Fruit fly (Drosophila melanogaster) whole organism, embryonic: ENCODE results near the gene CG43062.

Source experiments
- Awh ChIP-seq: fragments of 200-800 bp; sonication (Bioruptor generic); IDR thresholded peaks from 2 replicates; pipeline ENCODE4, ENCODE4 v1.3.6; 2022; ENCODE audit warnings: missing biosample characterization, missing genetic modification characterization
- CG10366 ChIP-seq: fragments of 200-800 bp; sonication (Bioruptor generic); IDR thresholded peaks from 2 replicates; pipeline ENCODE4 v1.3.6; 2022; ENCODE audit warnings: missing biosample characterization, missing genetic modification characterization
- CG10959 ChIP-seq: fragments of 200-800 bp; sonication (Bioruptor generic); IDR thresholded peaks from 2 replicates; pipeline ENCODE4 v1.3.6; 2022; ENCODE audit warnings: missing biosample characterization, missing genetic modification characterization
- CG10979 ChIP-seq: fragments of 200-800 bp; sonication (Bioruptor generic); optimal IDR thresholded peaks from 2 replicates; lab custom pipeline; 2018; ENCODE audit warnings: missing biosample characterization, mild to moderate bottlenecking, missing genetic modification characterization, moderate library complexity
- CG11093 ChIP-seq: fragments of 200-800 bp; sonication (Bioruptor generic); IDR thresholded peaks from 3 replicates; pipeline ENCODE4 v1.3.6; 2022; ENCODE audit warnings: missing biosample characterization, missing genetic modification characterization
- CG11695 ChIP-seq: fragments of 200-800 bp; sonication (Bioruptor generic); IDR thresholded peaks from 3 replicates; pipeline ENCODE4 v1.3.6; 2022; ENCODE audit warnings: missing biosample characterization, missing genetic modification characterization
- CG1233 ChIP-seq: fragments of 200-800 bp; sonication (Bioruptor generic); optimal IDR thresholded peaks from 4 replicates; lab custom pipeline; 2018; ENCODE audit warnings: missing biosample characterization, mild to moderate bottlenecking, missing genetic modification characterization
- CG14860 ChIP-seq: fragments of 200-800 bp; sonication (Bioruptor generic); IDR thresholded peaks from 3 replicates; pipeline ENCODE4 v1.3.6; 2022; ENCODE audit warnings: missing biosample characterization, missing genetic modification characterization; ENCODE audit not compliant: partially characterized antibody
- CG17359 ChIP-seq: fragments of 200-800 bp; sonication (Bioruptor generic); optimal IDR thresholded peaks from 3 replicates; lab custom pipeline; 2018; ENCODE audit warnings: missing biosample characterization, mild to moderate bottlenecking, missing genetic modification characterization, moderate library complexity
- CG17829 ChIP-seq: fragments of 200-800 bp; optimal IDR thresholded peaks from 2 replicates; lab custom pipeline; 2019; ENCODE audit warnings: missing biosample characterization, mild to moderate bottlenecking, missing genetic modification characterization, moderate library complexity
- CG30431 ChIP-seq: fragments of 200-800 bp; sonication (Bioruptor generic); optimal IDR thresholded peaks from 2 replicates; lab custom pipeline; 2017; ENCODE audit warnings: missing biosample characterization, missing genetic modification characterization
- CG31388 ChIP-seq: fragments of 200-800 bp; sonication (Bioruptor generic); optimal IDR thresholded peaks from 2 replicates; lab custom pipeline; 2016; ENCODE audit warnings: missing biosample characterization, missing genetic modification characterization
- CG3407 ChIP-seq: fragments of 200-800 bp; sonication (Bioruptor generic); optimal IDR thresholded peaks from 2 replicates; lab custom pipeline; 2018; ENCODE audit warnings: missing biosample characterization, mild to moderate bottlenecking, missing genetic modification characterization
- CG34224 ChIP-seq: fragments of 200-800 bp; sonication (Bioruptor generic); IDR thresholded peaks from 3 replicates; pipeline ENCODE4 v1.3.6; 2022; ENCODE audit warnings: missing biosample characterization, missing genetic modification characterization; ENCODE audit not compliant: partially characterized antibody
- CG4707 ChIP-seq: fragments of 200-800 bp; sonication (Bioruptor generic); optimal IDR thresholded peaks from 2 replicates; lab custom pipeline; 2018; ENCODE audit warnings: missing biosample characterization, mild to moderate bottlenecking, missing genetic modification characterization, moderate library complexity
- CG6689 ChIP-seq: fragments of 200-800 bp; sonication (Bioruptor generic); IDR thresholded peaks from 2 replicates; pipeline ENCODE4 v1.3.6; 2022; ENCODE audit warnings: missing biosample characterization, missing genetic modification characterization
- CG8281 ChIP-seq: fragments of 200-800 bp; sonication (Bioruptor generic); optimal IDR thresholded peaks from 2 replicates; lab custom pipeline; 2018; ENCODE audit warnings: missing biosample characterization, mild to moderate bottlenecking, missing genetic modification characterization, moderate library complexity
- CG8765 ChIP-seq: fragments of 200-800 bp; sonication (Bioruptor generic); IDR thresholded peaks from 2 replicates; pipeline ENCODE4 v1.3.6; 2022; ENCODE audit warnings: missing biosample characterization, missing genetic modification characterization
- CG9932 ChIP-seq: fragments of 200-800 bp; sonication (Bioruptor generic); IDR thresholded peaks from 2 replicates; pipeline ENCODE4 v1.3.6; 2022; ENCODE audit warnings: missing biosample characterization, missing genetic modification characterization
- Hr51 ChIP-seq, 2 experiments: fragments of 200-800 bp; sonication (Bioruptor generic); optimal IDR thresholded peaks; 2 replicates in 1 of 2; 3 replicates in 1 of 2; lab custom pipeline; 2016 to 2018; ENCODE audit warnings: missing biosample characterization in 2 of 2, missing genetic modification characterization in 2 of 2, mild to moderate bottlenecking in 1 of 2, moderate library complexity in 1 of 2
- Hsf ChIP-seq: fragments of 200-800 bp; sonication (Bioruptor generic); optimal IDR thresholded peaks from 3 replicates; lab custom pipeline; 2016; ENCODE audit warnings: missing biosample characterization, missing genetic modification characterization
- Jarid2 ChIP-seq: fragments of 200-800 bp; sonication (Bioruptor generic); optimal IDR thresholded peaks from 3 replicates; lab custom pipeline; 2017; ENCODE audit warnings: mild to moderate bottlenecking, missing biosample characterization, missing genetic modification reagents, missing genetic modification characterization
- Kr ChIP-seq: fragments of 200-800 bp; sonication (Bioruptor generic); optimal IDR thresholded peaks from 2 replicates; lab custom pipeline; 2017; ENCODE audit warnings: missing biosample characterization, mild to moderate bottlenecking, missing genetic modification characterization
- Lpt ChIP-seq: fragments of >200 bp; optimal IDR thresholded peaks from 2 replicates; lab custom pipeline; 2018; ENCODE audit warnings: missing biosample characterization, missing genetic modification characterization
- Meics ChIP-seq: fragments of 200-800 bp; sonication (Bioruptor generic); optimal IDR thresholded peaks from 2 replicates; lab custom pipeline; 2017; ENCODE audit warnings: missing biosample characterization, mild to moderate bottlenecking, missing genetic modification characterization
- NK7.1 ChIP-seq: fragments of 200-800 bp; sonication (Bioruptor generic); optimal IDR thresholded peaks from 3 replicates; lab custom pipeline; 2016; ENCODE audit warnings: missing biosample characterization, missing genetic modification characterization
- Oaz ChIP-seq: fragments of 200-800 bp; sonication (Bioruptor generic); IDR thresholded peaks from 2 replicates; pipeline ENCODE4 v1.3.6; 2022; ENCODE audit warnings: missing biosample characterization, missing genetic modification characterization
- Vsx1 ChIP-seq: fragments of 200-800 bp; sonication (Bioruptor generic); optimal IDR thresholded peaks from 2 replicates; lab custom pipeline; 2017; ENCODE audit warnings: missing biosample characterization, mild to moderate bottlenecking, missing genetic modification characterization, missing genetic modification reagents
- ab ChIP-seq: fragments of 200-800 bp; sonication (Bioruptor generic); optimal IDR thresholded peaks from 2 replicates; lab custom pipeline; 2016; ENCODE audit warnings: missing biosample characterization, missing genetic modification characterization
- ap ChIP-seq: fragments of 200-800 bp; sonication (Bioruptor generic); IDR thresholded peaks from 2 replicates; pipeline ENCODE4 v1.3.6; 2022; ENCODE audit warnings: missing biosample characterization, missing genetic modification characterization
- ash1 ChIP-seq: fragments of 200-800 bp; sonication (Bioruptor generic); optimal IDR thresholded peaks from 2 replicates; lab custom pipeline; 2018; ENCODE audit warnings: missing biosample characterization, mild to moderate bottlenecking, missing genetic modification characterization
- bsh ChIP-seq, 2 experiments: fragments of 200-800 bp; sonication (Bioruptor generic); optimal IDR thresholded peaks; 2 replicates each; lab custom pipeline; 2017 to 2018; ENCODE audit warnings: mild to moderate bottlenecking in 2 of 2, missing biosample characterization in 2 of 2, missing genetic modification characterization in 2 of 2, moderate library complexity in 1 of 2
- caup ChIP-seq: fragments of 200-800 bp; sonication (Bioruptor generic); optimal IDR thresholded peaks from 3 replicates; lab custom pipeline; 2017; ENCODE audit warnings: missing biosample characterization, mild to moderate bottlenecking, missing genetic modification characterization, moderate library complexity; ENCODE audit not compliant: severe bottlenecking
- cwo ChIP-seq: fragments of 200-800 bp; sonication (Bioruptor generic); optimal IDR thresholded peaks from 3 replicates; lab custom pipeline; 2017; ENCODE audit warnings: missing biosample characterization, missing genetic modification characterization, mild to moderate bottlenecking, moderate library complexity, missing genetic modification reagents
- dati ChIP-seq: fragments of 200-800 bp; sonication (Bioruptor generic); IDR thresholded peaks from 2 replicates; pipeline ENCODE4 v1.3.6; 2022; ENCODE audit warnings: missing biosample characterization, missing genetic modification characterization
- en ChIP-seq: fragments of 200-800 bp; sonication (Bioruptor generic); optimal IDR thresholded peaks from 2 replicates; lab custom pipeline; 2016; ENCODE audit warnings: missing biosample characterization, missing genetic modification characterization
- esg ChIP-seq: fragments of 200-800 bp; sonication (Bioruptor generic); conservative IDR thresholded peaks from 2 replicates; pipeline ENCODE4 v1.3.6; 2022; ENCODE audit warnings: missing biosample characterization, missing genetic modification characterization
- ewg ChIP-seq: fragments of 200-800 bp; sonication (Bioruptor generic); optimal IDR thresholded peaks from 3 replicates; lab custom pipeline; 2017; ENCODE audit warnings: mild to moderate bottlenecking, missing biosample characterization, missing genetic modification reagents, missing genetic modification characterization
- kah ChIP-seq: fragments of 200-800 bp; sonication (Bioruptor generic); optimal IDR thresholded peaks from 2 replicates; lab custom pipeline; 2018; ENCODE audit warnings: missing biosample characterization, mild to moderate bottlenecking, missing genetic modification characterization
- klu ChIP-seq: fragments of 200-800 bp; sonication (Bioruptor generic); IDR thresholded peaks from 2 replicates; pipeline ENCODE4 v1.3.6; 2022; ENCODE audit warnings: missing biosample characterization, missing genetic modification characterization
- knrl ChIP-seq: fragments of 200-800 bp; sonication (Bioruptor generic); IDR thresholded peaks from 3 replicates; pipeline ENCODE4 v1.3.6; 2022; ENCODE audit warnings: missing biosample characterization, missing genetic modification characterization; ENCODE audit not compliant: partially characterized antibody
- lbe ChIP-seq: fragments of 200-800 bp; sonication (Bioruptor generic); optimal IDR thresholded peaks from 2 replicates; lab custom pipeline; 2016; ENCODE audit warnings: missing biosample characterization, mild to moderate bottlenecking, missing genetic modification characterization
- nerfin-2 ChIP-seq: fragments of 200-800 bp; sonication (Bioruptor generic); IDR thresholded peaks from 2 replicates; pipeline ENCODE4 v1.3.6; 2022; ENCODE audit warnings: missing biosample characterization, missing genetic modification characterization; ENCODE audit not compliant: partially characterized antibody
- phol ChIP-seq: fragments of 200-800 bp; sonication (Bioruptor generic); optimal IDR thresholded peaks from 3 replicates; lab custom pipeline; 2018; ENCODE audit warnings: missing biosample characterization, mild to moderate bottlenecking, missing genetic modification characterization, moderate library complexity
- sc ChIP-seq, 3 experiments: fragments of >200 bp in 2 of 3; fragments of 200-800 bp in 1 of 3; sonication (Bioruptor generic) in 1 of 3; optimal IDR thresholded peaks; 2 replicates in 2 of 3; 3 replicates in 1 of 3; lab custom pipeline; 2017; ENCODE audit warnings: mild to moderate bottlenecking in 1 of 3, missing biosample characterization in 1 of 3, missing genetic modification characterization in 1 of 3, missing genetic modification reagents in 1 of 3
- sna ChIP-seq: fragments of 200-800 bp; sonication (Bioruptor generic); IDR thresholded peaks from 2 replicates; pipeline ENCODE4 v1.3.6; 2022; ENCODE audit warnings: missing biosample characterization, missing genetic modification characterization; ENCODE audit not compliant: partially characterized antibody
- toy ChIP-seq: fragments of 200-800 bp; sonication (Bioruptor generic); IDR thresholded peaks from 2 replicates; pipeline ENCODE4 v1.3.6; 2022; ENCODE audit warnings: missing biosample characterization, missing genetic modification characterization
- zen2 ChIP-seq: fragments of 200-800 bp; sonication (Bioruptor generic); IDR thresholded peaks from 3 replicates; pipeline ENCODE4 v1.3.6; 2022; ENCODE audit warnings: missing biosample characterization, missing genetic modification characterization; ENCODE audit not compliant: partially characterized antibody
- zfh1 ChIP-seq: fragments of 200-800 bp; sonication (Bioruptor generic); IDR thresholded peaks from 3 replicates; pipeline ENCODE4 v1.3.6; 2022; ENCODE audit warnings: missing biosample characterization, missing genetic modification characterization

CG43062 gene

dm6 chr3R:11764279-11764880 is 14.2 kb downstream of the CG43062 start, which contains the start of gene Lk6 (continued):
- peak; percentile 88 for TF ChIP-seq phol (tag; lab: Kevin White, UChicago)
- no peak for TF ChIP-seq CG34224
- TF ChIP-seq caup = peak; percentile 82
- TF ChIP-seq CG17359 (tag; lab: Kevin White, UChicago) = peak; percentile 38
- TF ChIP-seq CG14860 = no peak
- TF ChIP-seq cwo (GFP tag; lab: Kevin White, UChicago) = peak; percentile 10
- no peak for TF ChIP-seq CG9932 (GFP tag; lab: Robert Waterston, UW)
- TF ChIP-seq CG8765 (GFP tag; lab: Robert Waterston, UW) = no peak
- TF ChIP-seq CG30431 (GFP tag; lab: Kevin White, UChicago) = no peak
- TF ChIP-seq Meics (GFP tag; lab: Kevin White, UChicago) = peak; percentile 55
- TF ChIP-seq en (GFP tag; lab: Kevin White, UChicago) = no peak
- peak; percentile 74 for TF ChIP-seq CG17829 (tag; lab: Kevin White, UChicago)
- TF ChIP-seq Jarid2 (GFP tag; lab: Kevin White, UChicago) = peak; percentile 91
- no peak for TF ChIP-seq Awh (GFP tag; lab: Robert Waterston, UW)
- TF ChIP-seq CG4707 (GFP tag; lab: Kevin White, UChicago) = peak; percentile 70
- no peak for TF ChIP-seq CG8281 (tag; lab: Kevin White, UChicago)
- TF ChIP-seq ab = no peak
- no peak for TF ChIP-seq ewg
- TF ChIP-seq CG10979 (tag; lab: Kevin White, UChicago) = peak; percentile 15
- peak; percentile 2 for TF ChIP-seq CG1233 (GFP tag; lab: Kevin White, UChicago)
- TF ChIP-seq ash1 (GFP tag; lab: Kevin White, UChicago) = no peak
- TF ChIP-seq CG6689 = no peak
- peak; percentile 67 for TF ChIP-seq lbe (GFP tag; lab: Kevin White, UChicago)
- no peak for TF ChIP-seq CG10366 (GFP tag; lab: Robert Waterston, UW)
- TF ChIP-seq Lpt (GFP tag; lab: Kevin White, UChicago) = no peak
- peak; percentile 28 to 55 for TF ChIP-seq Hr51 (GFP tag; optimal IDR thresholded peaks at IDR 0.05; lab: Kevin White, UChicago)
- no peak for TF ChIP-seq nerfin-2 (GFP tag; lab: Robert Waterston, UW)
- no peak for TF ChIP-seq kah
- no peak for TF ChIP-seq esg (GFP tag; lab: Robert Waterston, UW)
- no peak for TF ChIP-seq sna (GFP tag; lab: Robert Waterston, UW)
- no peak for TF ChIP-seq CG31388 (GFP tag; lab: Kevin White, UChicago)
- TF ChIP-seq dati (GFP tag; lab: Robert Waterston, UW) = no peak
- TF ChIP-seq knrl (GFP tag; lab: Robert Waterston, UW) = no peak
- TF ChIP-seq CG11695 (GFP tag; lab: Robert Waterston, UW) = no peak
- no peak for TF ChIP-seq CG11093
- no peak for TF ChIP-seq NK7.1
- TF ChIP-seq Oaz (GFP tag; lab: Robert Waterston, UW) = no peak
- no peak for TF ChIP-seq klu
- no peak for TF ChIP-seq toy (GFP tag; lab: Robert Waterston, UW)
- TF ChIP-seq zfh1 = no peak
- peak; percentile 39 for TF ChIP-seq Hsf
- TF ChIP-seq Kr (GFP tag; lab: Kevin White, UChicago) = no peak
- TF ChIP-seq Vsx1 (GFP tag; lab: Kevin White, UChicago) = no peak
- no peak for TF ChIP-seq CG10959 (GFP tag; lab: Robert Waterston, UW)
- no peak for TF ChIP-seq zen2 (GFP tag; lab: Robert Waterston, UW)
- no peak for TF ChIP-seq CG3407 (GFP tag; lab: Kevin White, UChicago)
- no peak for TF ChIP-seq sc (optimal IDR thresholded peaks at IDR 0.05; lab: Kevin White, UChicago)
- TF ChIP-seq sc (GFP tag; optimal IDR thresholded peaks at IDR 0.05; lab: Kevin White, UChicago) = no peak
- TF ChIP-seq bsh (GFP tag; optimal IDR thresholded peaks at IDR 0.05; lab: Kevin White, UChicago) = peak in 1 of 2 experiments; percentile 14
- no peak for TF ChIP-seq ap (GFP tag; lab: Robert Waterston, UW)
